Fruit fly (Drosophila melanogaster) whole organism, prepupa: ENCODE data around the gene bsf.

ENCODE experiments used
- Blimp-1 ChIP-seq: fragments of 200-800 bp; sonication (Bioruptor generic); optimal IDR thresholded peaks from 3 replicates; lab custom pipeline; 2017; ENCODE audit warnings: missing biosample characterization, missing genetic modification characterization, mild to moderate bottlenecking, moderate library complexity, missing genetic modification reagents
- CG10631 ChIP-seq: fragments of 200-800 bp; sonication (Bioruptor generic); optimal IDR thresholded peaks from 2 replicates; lab custom pipeline; 2016; ENCODE audit warnings: missing biosample characterization, missing genetic modification characterization
- CG11294 ChIP-seq: fragments of 200-800 bp; sonication (Bioruptor generic); IDR thresholded peaks from 2 replicates; pipeline ENCODE4 v1.3.6; 2022; ENCODE audit warnings: missing biosample characterization, missing genetic modification characterization
- CG11762 ChIP-seq: fragments of 200-800 bp; sonication (Bioruptor generic); optimal IDR thresholded peaks from 3 replicates; lab custom pipeline; 2016; ENCODE audit warnings: missing biosample characterization, missing genetic modification characterization; ENCODE audit not compliant: insufficient read depth
- CG11902 ChIP-seq: fragments of 200-800 bp; sonication (Bioruptor generic); optimal IDR thresholded peaks from 3 replicates; lab custom pipeline; 2016; ENCODE audit warnings: missing biosample characterization, missing genetic modification characterization
- CG15336 ChIP-seq: fragments of 200-800 bp; sonication (Bioruptor generic); IDR thresholded peaks from 2 replicates; pipeline ENCODE4 v1.3.6; 2022; ENCODE audit warnings: missing biosample characterization, missing genetic modification characterization
- CG1621 ChIP-seq: fragments of 200-800 bp; sonication (Bioruptor generic); optimal IDR thresholded peaks from 3 replicates; lab custom pipeline; 2018; ENCODE audit warnings: missing biosample characterization, mild to moderate bottlenecking, missing genetic modification characterization
- CG3032 ChIP-seq: fragments of 200-800 bp; optimal IDR thresholded peaks from 2 replicates; lab custom pipeline; 2019; ENCODE audit warnings: missing biosample characterization, mild to moderate bottlenecking, missing genetic modification characterization, moderate library complexity
- CG31627 ChIP-seq: fragments of 200-800 bp; sonication (Bioruptor generic); optimal IDR thresholded peaks from 3 replicates; lab custom pipeline; 2016; ENCODE audit warnings: missing biosample characterization, missing genetic modification characterization
- CG32006 ChIP-seq: fragments of 200-800 bp; sonication (Bioruptor generic); optimal IDR thresholded peaks from 3 replicates; lab custom pipeline; 2017; ENCODE audit warnings: missing biosample characterization, mild to moderate bottlenecking, missing genetic modification characterization
- CG34406 ChIP-seq: fragments of 200-800 bp; sonication (Bioruptor generic); optimal IDR thresholded peaks from 3 replicates; lab custom pipeline; 2016; ENCODE audit warnings: missing biosample characterization, missing genetic modification characterization
- CG3919 ChIP-seq: fragments of 200-800 bp; sonication (Bioruptor generic); optimal IDR thresholded peaks from 3 replicates; lab custom pipeline; 2016; ENCODE audit warnings: missing biosample characterization, missing genetic modification characterization
- CG4318 ChIP-seq: fragments of 200-800 bp; sonication (Bioruptor generic); optimal IDR thresholded peaks from 3 replicates; lab custom pipeline; 2017; ENCODE audit warnings: missing biosample characterization, mild to moderate bottlenecking, missing genetic modification characterization
- CG6792 ChIP-seq: fragments of 200-800 bp; sonication (Bioruptor generic); optimal IDR thresholded peaks from 3 replicates; lab custom pipeline; 2016; ENCODE audit warnings: missing biosample characterization, missing genetic modification characterization
- CG6808 ChIP-seq: fragments of 200-800 bp; sonication (Bioruptor generic); optimal IDR thresholded peaks from 3 replicates; lab custom pipeline; 2017; ENCODE audit warnings: missing biosample characterization, missing genetic modification characterization, mild to moderate bottlenecking, moderate library complexity, missing genetic modification reagents
- CG6854 ChIP-seq: fragments of 200-800 bp; sonication (Bioruptor generic); optimal IDR thresholded peaks from 2 replicates; lab custom pipeline; 2017; ENCODE audit warnings: missing biosample characterization, mild to moderate bottlenecking, missing genetic modification characterization
- CG7368 ChIP-seq: fragments of 200-800 bp; sonication (Bioruptor generic); optimal IDR thresholded peaks from 3 replicates; lab custom pipeline; 2016; ENCODE audit warnings: missing biosample characterization, missing genetic modification characterization
- CG8319 ChIP-seq: fragments of 200-800 bp; sonication (Bioruptor generic); optimal IDR thresholded peaks from 3 replicates; lab custom pipeline; 2016; ENCODE audit warnings: missing biosample characterization, missing genetic modification characterization
- CG8632 ChIP-seq: fragments of 200-800 bp; sonication (Bioruptor generic); optimal IDR thresholded peaks from 3 replicates; lab custom pipeline; 2016; ENCODE audit warnings: missing biosample characterization, missing genetic modification characterization
- Ets21C ChIP-seq: fragments of 200-800 bp; sonication (Bioruptor generic); optimal IDR thresholded peaks from 3 replicates; lab custom pipeline; 2016; ENCODE audit warnings: missing biosample characterization, missing genetic modification characterization
- Gug ChIP-seq: fragments of 200-800 bp; sonication (Bioruptor generic); IDR thresholded peaks from 2 replicates; pipeline ENCODE4 v1.3.6; 2022; ENCODE audit warnings: missing biosample characterization, missing genetic modification characterization
- Hr38 ChIP-seq: sonication (Bioruptor generic); optimal IDR thresholded peaks from 2 replicates; lab custom pipeline; 2016; ENCODE audit warnings: missing biosample characterization, missing genetic modification characterization
- Hr39 ChIP-seq: fragments of 200-800 bp; sonication (Bioruptor generic); optimal IDR thresholded peaks from 2 replicates; lab custom pipeline; 2016; ENCODE audit warnings: missing biosample characterization, missing genetic modification characterization
- Hr4 ChIP-seq: fragments of 200-800 bp; sonication (Bioruptor generic); optimal IDR thresholded peaks from 3 replicates; lab custom pipeline; 2016; ENCODE audit warnings: missing biosample characterization, missing genetic modification characterization
- OdsH ChIP-seq: fragments of 200-800 bp; sonication (Bioruptor generic); optimal IDR thresholded peaks from 3 replicates; lab custom pipeline; 2016; ENCODE audit warnings: missing biosample characterization, missing genetic modification characterization
- Sox102F ChIP-seq: fragments of 200-800 bp; sonication (Bioruptor generic); optimal IDR thresholded peaks from 2 replicates; lab custom pipeline; 2016; ENCODE audit warnings: missing biosample characterization, mild to moderate bottlenecking, missing genetic modification characterization
- Sox14 ChIP-seq: fragments of 200-800 bp; sonication (Bioruptor generic); optimal IDR thresholded peaks from 3 replicates; lab custom pipeline; 2016; ENCODE audit warnings: missing biosample characterization, missing genetic modification characterization
- Sox15 ChIP-seq: fragments of 200-800 bp; sonication (Bioruptor generic); optimal IDR thresholded peaks from 3 replicates; lab custom pipeline; 2016; ENCODE audit warnings: missing biosample characterization, missing genetic modification characterization
- achi ChIP-seq: fragments of 200-800 bp; sonication (Bioruptor generic); optimal IDR thresholded peaks from 3 replicates; lab custom pipeline; 2016; ENCODE audit warnings: missing biosample characterization, missing genetic modification characterization
- acj6 ChIP-seq: fragments of 200-800 bp; sonication (Bioruptor generic); optimal IDR thresholded peaks from 3 replicates; lab custom pipeline; 2016; ENCODE audit warnings: missing biosample characterization, missing genetic modification characterization
- cyc ChIP-seq: fragments of 200-800 bp; sonication (Bioruptor generic); optimal IDR thresholded peaks from 3 replicates; lab custom pipeline; 2016; ENCODE audit warnings: missing biosample characterization, missing genetic modification characterization
- dac ChIP-seq: fragments of 200-800 bp; sonication (Bioruptor generic); optimal IDR thresholded peaks from 2 replicates; lab custom pipeline; 2017; ENCODE audit warnings: missing biosample characterization, mild to moderate bottlenecking, missing genetic modification characterization
- eg ChIP-seq: fragments of 200-800 bp; sonication (Bioruptor generic); IDR thresholded peaks from 3 replicates; pipeline ENCODE4 v1.3.6; 2022; ENCODE audit warnings: missing biosample characterization, missing genetic modification characterization
- esn ChIP-seq: fragments of 200-800 bp; sonication (Bioruptor generic); optimal IDR thresholded peaks from 2 replicates; lab custom pipeline; 2016; ENCODE audit warnings: missing biosample characterization, mild to moderate bottlenecking, missing genetic modification characterization, moderate library complexity
- fd59A ChIP-seq: fragments of 200-800 bp; sonication (Bioruptor generic); optimal IDR thresholded peaks from 2 replicates; lab custom pipeline; 2017; ENCODE audit warnings: missing biosample characterization, mild to moderate bottlenecking, missing genetic modification characterization, missing genetic modification reagents
- fkh ChIP-seq: fragments of 200-800 bp; sonication (Bioruptor generic); optimal IDR thresholded peaks from 3 replicates; lab custom pipeline; 2017; ENCODE audit warnings: missing biosample characterization, mild to moderate bottlenecking, missing genetic modification characterization, moderate library complexity
- lz ChIP-seq: fragments of 200-800 bp; sonication (Bioruptor generic); optimal IDR thresholded peaks from 3 replicates; lab custom pipeline; 2016; ENCODE audit warnings: missing biosample characterization, missing genetic modification characterization
- net ChIP-seq: fragments of 200-800 bp; sonication (Bioruptor generic); optimal IDR thresholded peaks from 3 replicates; lab custom pipeline; 2016; ENCODE audit warnings: missing biosample characterization, missing genetic modification characterization
- pdm3 ChIP-seq: fragments of 200-800 bp; sonication (Bioruptor generic); optimal IDR thresholded peaks from 3 replicates; lab custom pipeline; 2016; ENCODE audit warnings: missing biosample characterization, missing genetic modification characterization
- salr ChIP-seq, 2 experiments: fragments of 200-800 bp; sonication (Bioruptor generic); optimal IDR thresholded peaks; 3 replicates each; lab custom pipeline; 2016 to 2018; ENCODE audit warnings: missing biosample characterization in 2 of 2, missing genetic modification characterization in 2 of 2, mild to moderate bottlenecking in 1 of 2
- spab ChIP-seq: fragments of 200-800 bp; sonication (Bioruptor generic); optimal IDR thresholded peaks from 2 replicates; lab custom pipeline; 2017; ENCODE audit warnings: missing biosample characterization, mild to moderate bottlenecking, missing genetic modification characterization, missing genetic modification reagents
- ss ChIP-seq, 2 experiments: fragments of 200-800 bp; sonication (Bioruptor generic); optimal IDR thresholded peaks; 2 replicates in 1 of 2; 3 replicates in 1 of 2; lab custom pipeline; 2017 to 2018; ENCODE audit warnings: mild to moderate bottlenecking in 2 of 2, missing biosample characterization in 2 of 2, missing genetic modification characterization in 2 of 2, moderate library complexity in 1 of 2
- svp ChIP-seq: fragments of 200-800 bp; sonication (Bioruptor generic); peaks from one replicate; lab custom pipeline; 2016; ENCODE audit warnings: missing biosample characterization, missing genetic modification characterization
- topi ChIP-seq: fragments of 200-800 bp; sonication (Bioruptor generic); optimal IDR thresholded peaks from 3 replicates; lab custom pipeline; 2016; ENCODE audit warnings: missing biosample characterization, missing genetic modification characterization
- vri ChIP-seq: fragments of 200-800 bp; sonication (Bioruptor generic); optimal IDR thresholded peaks from 3 replicates; lab custom pipeline; 2016; ENCODE audit warnings: missing biosample characterization, mild to moderate bottlenecking, missing genetic modification characterization

Gene bsf

dm6 chr2L:18466202-18466591 lies 11.8 kb upstream of the bsf start (continued):
- TF ChIP-seq Hr4 (GFP tag; lab: Kevin White, UChicago) (peak; percentile 35), acj6 (GFP tag; lab: Kevin White, UChicago) (peak; percentile 56), CG6854 (GFP tag; lab: Kevin White, UChicago) (no peak), Ets21C (GFP tag; lab: Kevin White, UChicago) (peak; percentile 55), OdsH (peak; percentile 70), CG8632 (peak; percentile 58), Sox15 (GFP tag; lab: Kevin White, UChicago) (peak; percentile 29), cyc (GFP tag; lab: Kevin White, UChicago) (peak; percentile 53), CG15336 (no peak), pdm3 (GFP tag; lab: Kevin White, UChicago) (peak; percentile 48), achi (GFP tag; lab: Kevin White, UChicago) (peak; percentile 55), esn (GFP tag; lab: Kevin White, UChicago) (peak; percentile 79), spab (GFP tag; lab: Kevin White, UChicago) (peak; percentile 18), eg (GFP tag; lab: Robert Waterston, UW) (no peak), CG32006 (GFP tag; lab: Kevin White, UChicago) (peak; percentile 57), CG6792 (GFP tag; lab: Kevin White, UChicago) (peak; percentile 30), salr (GFP tag; optimal IDR thresholded peaks at IDR 0.05; lab: Kevin White, UChicago) (peak in 1 of 2 experiments; percentile 67), CG34406 (peak; percentile 62), CG11902 (GFP tag; lab: Kevin White, UChicago) (peak; percentile 33), lz (GFP tag; lab: Kevin White, UChicago) (peak; percentile 63), Gug (GFP tag; lab: Robert Waterston, UW) (no peak)

dm6 chr2L:18465402-18466201 lies 11.2 kb upstream of the bsf start:
- TF ChIP-seq CG6854 (GFP tag; lab: Kevin White, UChicago): no peak
- TF ChIP-seq CG10631 (GFP tag; lab: Kevin White, UChicago): peak; percentile 74
- TF ChIP-seq Gug (GFP tag; lab: Robert Waterston, UW): peak; percentile 38
- peak; percentile 80 for TF ChIP-seq lz (GFP tag; lab: Kevin White, UChicago)
- TF ChIP-seq Hr38 (GFP tag; lab: Kevin White, UChicago): no peak
- TF ChIP-seq CG8319 (GFP tag; lab: Kevin White, UChicago): peak; percentile 34
- peak; percentile 85 for TF ChIP-seq net (GFP tag; lab: Kevin White, UChicago)
- peak; percentile 58 for TF ChIP-seq CG11762 (GFP tag; lab: Kevin White, UChicago)
- peak; percentile 88 for TF ChIP-seq topi (GFP tag; lab: Kevin White, UChicago)
- peak; percentile 66 for TF ChIP-seq CG6792 (GFP tag; lab: Kevin White, UChicago)
- TF ChIP-seq CG32006 (GFP tag; lab: Kevin White, UChicago): peak; percentile 87
- TF ChIP-seq CG15336: peak; percentile 84
- TF ChIP-seq eg (GFP tag; lab: Robert Waterston, UW): peak; percentile 59; the same call in 1 of the 3 replicates
- TF ChIP-seq fd59A (GFP tag; lab: Kevin White, UChicago): peak; percentile 21
- TF ChIP-seq cyc (GFP tag; lab: Kevin White, UChicago): peak; percentile 79
- peak; percentile 89 for TF ChIP-seq Hr4 (GFP tag; lab: Kevin White, UChicago)
- peak; percentile 68 for TF ChIP-seq pdm3 (GFP tag; lab: Kevin White, UChicago)
- peak; percentile 85 for TF ChIP-seq OdsH
- peak; percentile 92 for TF ChIP-seq svp (GFP tag; lab: Kevin White, UChicago)
- peak; percentile 72 for TF ChIP-seq CG3919 (GFP tag; lab: Kevin White, UChicago)
- no peak for TF ChIP-seq fkh
- TF ChIP-seq CG11902 (GFP tag; lab: Kevin White, UChicago): peak; percentile 44
- peak; percentile 71 for TF ChIP-seq CG4318
- peak; percentile 29; the same call in 1 of the 2 replicates for TF ChIP-seq CG11294 (GFP tag; lab: Robert Waterston, UW)
- peak; percentile 71 for TF ChIP-seq Hr39
- TF ChIP-seq Sox14 (GFP tag; lab: Kevin White, UChicago): peak; percentile 77
- peak; percentile 82 for TF ChIP-seq achi (GFP tag; lab: Kevin White, UChicago)
- peak; percentile 75 for TF ChIP-seq Sox102F (GFP tag; lab: Kevin White, UChicago)
- peak; percentile 33 for TF ChIP-seq dac (GFP tag; lab: Kevin White, UChicago)
- TF ChIP-seq CG1621 (tag; lab: Kevin White, UChicago): peak; percentile 6
- peak; percentile 57 for TF ChIP-seq CG7368 (GFP tag; lab: Kevin White, UChicago)
- TF ChIP-seq vri (GFP tag; lab: Kevin White, UChicago): peak; percentile 18
- TF ChIP-seq Blimp-1 (GFP tag; lab: Kevin White, UChicago): peak; percentile 42
- peak; percentile 45 for TF ChIP-seq CG3032 (tag; lab: Kevin White, UChicago)
- TF ChIP-seq ss (GFP tag; optimal IDR thresholded peaks at IDR 0.05; lab: Kevin White, UChicago): peak; percentile 5 to 36
- TF ChIP-seq CG31627 (GFP tag; lab: Kevin White, UChicago): peak; percentile 74
- peak in 1 of 2 experiments; percentile 81 for TF ChIP-seq salr (GFP tag; optimal IDR thresholded peaks at IDR 0.05; lab: Kevin White, UChicago)
- peak; percentile 63 for TF ChIP-seq CG8632
- TF ChIP-seq esn (GFP tag; lab: Kevin White, UChicago): peak; percentile 88
- TF ChIP-seq CG6808 (GFP tag; lab: Kevin White, UChicago): peak; percentile 53
